Worm (Caenorhabditis elegans): ENCODE results near the gene T27E4.7.

The T27E4.7 gene

ce11 chrV:9076273-9076672 lies at the start of gene T27E4.7:
T27E4.7 (minus strand) TSS chrV:9076322.
- TF ChIP-seq tbx-11 (GFP tag; IDR thresholded peaks at IDR 0.05) = no peak
- no peak for TF ChIP-seq scrt-1 (GFP tag; IDR thresholded peaks at IDR 0.05)
- TF ChIP-seq B0310.2 (tag; optimal IDR thresholded peaks at IDR 0.05) = no peak
- no peak for TF ChIP-seq sea-1 (GFP tag; conservative IDR thresholded peaks at IDR 0.05)
- no peak for TF ChIP-seq ama-1 (optimal IDR thresholded peaks at IDR 0.05)
- TF ChIP-seq flt-1 (GFP tag; IDR thresholded peaks at IDR 0.05) = no peak
- no peak for TF ChIP-seq hmbx-1 (tag; optimal IDR thresholded peaks at IDR 0.05)
- no peak for TF ChIP-seq tra-4 (tag; optimal IDR thresholded peaks at IDR 0.05)
- no peak for TF ChIP-seq ceh-13 (GFP tag; optimal IDR thresholded peaks at IDR 0.05)
- no peak for TF ChIP-seq hmg-4 (GFP tag; optimal IDR thresholded peaks at IDR 0.05)
- no peak for TF ChIP-seq ceh-36 (tag; optimal IDR thresholded peaks at IDR 0.05)
- TF ChIP-seq aly-1 (tag; optimal IDR thresholded peaks at IDR 0.05) = no peak
- no peak for TF ChIP-seq F13C5.2 (tag; optimal IDR thresholded peaks at IDR 0.05)
- TF ChIP-seq hnd-1 (tag; optimal IDR thresholded peaks at IDR 0.05) = no peak
- no peak for TF ChIP-seq ets-7 (tag; optimal IDR thresholded peaks at IDR 0.05)
- no peak for TF ChIP-seq pes-1 (GFP tag; IDR thresholded peaks at IDR 0.05)

- TF ChIP-seq ets-7 (tag; optimal IDR thresholded peaks at IDR 0.05) (no peak), ama-1 (optimal IDR thresholded peaks at IDR 0.05) (no peak), F13C5.2 (tag; optimal IDR thresholded peaks at IDR 0.05) (no peak), hmbx-1 (tag; optimal IDR thresholded peaks at IDR 0.05) (no peak), tbx-37 (GFP tag; conservative IDR thresholded peaks at IDR 0.05) (no peak), ceh-36 (tag; optimal IDR thresholded peaks at IDR 0.05) (no peak), hmg-4 (GFP tag; optimal IDR thresholded peaks at IDR 0.05) (no peak)
Observed at ce11 chrV:9125345-9125744, 49.2 kb upstream of the T27E4.7 start, which contains the start of gene F21C10.5. F21C10.5 (plus strand) TSS chrV:9125645.

ce11 chrV:9124180-9124579 lies 48.1 kb upstream of the T27E4.7 start, which contains the start of gene F21C10.6:
F21C10.6 (plus strand) TSS chrV:9124480.
- TF ChIP-seq hnd-1 (tag; optimal IDR thresholded peaks at IDR 0.05) (no peak), aly-1 (tag; optimal IDR thresholded peaks at IDR 0.05) (no peak), scrt-1 (GFP tag; IDR thresholded peaks at IDR 0.05) (no peak), ama-1 (optimal IDR thresholded peaks at IDR 0.05) (no peak), F13C5.2 (tag; optimal IDR thresholded peaks at IDR 0.05) (no peak), tra-4 (tag; optimal IDR thresholded peaks at IDR 0.05) (no peak), pes-1 (GFP tag; IDR thresholded peaks at IDR 0.05) (no peak), ceh-36 (tag; optimal IDR thresholded peaks at IDR 0.05) (no peak), ets-7 (tag; optimal IDR thresholded peaks at IDR 0.05) (no peak), ceh-13 (GFP tag; optimal IDR thresholded peaks at IDR 0.05) (no peak)

ce11 chrV:9123186-9123585 lies 47.1 kb upstream of the T27E4.7 start, which contains the start of gene F21C10.11:
F21C10.11 (plus strand) TSS chrV:9123486.
- no peak for TF ChIP-seq scrt-1 (GFP tag; IDR thresholded peaks at IDR 0.05)
- TF ChIP-seq F13C5.2 (tag; optimal IDR thresholded peaks at IDR 0.05) = no peak
- no peak for TF ChIP-seq pes-1 (GFP tag; IDR thresholded peaks at IDR 0.05)

ce11 chrV:9122004-9122403 lies 45.9 kb upstream of the T27E4.7 start, which contains the start of gene F21C10.13:
F21C10.13 (plus strand) TSS chrV:9122304.
- no peak for TF ChIP-seq flt-1 (GFP tag; IDR thresholded peaks at IDR 0.05)
- TF ChIP-seq hmg-4 (GFP tag; optimal IDR thresholded peaks at IDR 0.05) = no peak
- no peak for TF ChIP-seq F13C5.2 (tag; optimal IDR thresholded peaks at IDR 0.05)
- TF ChIP-seq B0310.2 (tag; optimal IDR thresholded peaks at IDR 0.05) = no peak
- TF ChIP-seq tbx-11 (GFP tag; IDR thresholded peaks at IDR 0.05) = no peak
- no peak for TF ChIP-seq sea-1 (GFP tag; conservative IDR thresholded peaks at IDR 0.05)
- no peak for TF ChIP-seq ets-7 (tag; optimal IDR thresholded peaks at IDR 0.05)
- TF ChIP-seq ceh-36 (tag; optimal IDR thresholded peaks at IDR 0.05) = no peak
- no peak for TF ChIP-seq hnd-1 (tag; optimal IDR thresholded peaks at IDR 0.05)
- TF ChIP-seq hmbx-1 (tag; optimal IDR thresholded peaks at IDR 0.05) = no peak
- no peak for TF ChIP-seq pes-1 (GFP tag; IDR thresholded peaks at IDR 0.05)
- TF ChIP-seq ceh-13 (GFP tag; optimal IDR thresholded peaks at IDR 0.05) = no peak
- TF ChIP-seq tra-4 (tag; optimal IDR thresholded peaks at IDR 0.05) = no peak
- no peak for TF ChIP-seq aly-1 (tag; optimal IDR thresholded peaks at IDR 0.05)
- TF ChIP-seq ama-1 (optimal IDR thresholded peaks at IDR 0.05) = no peak
- no peak for TF ChIP-seq scrt-1 (GFP tag; IDR thresholded peaks at IDR 0.05)
- TF ChIP-seq tbx-37 (GFP tag; conservative IDR thresholded peaks at IDR 0.05) = no peak

- TF ChIP-seq flt-1 (GFP tag; IDR thresholded peaks at IDR 0.05) (no peak), aly-1 (tag; optimal IDR thresholded peaks at IDR 0.05) (no peak), hmg-4 (GFP tag; optimal IDR thresholded peaks at IDR 0.05) (no peak), tra-4 (tag; optimal IDR thresholded peaks at IDR 0.05) (no peak), scrt-1 (GFP tag; IDR thresholded peaks at IDR 0.05) (no peak), ceh-36 (tag; optimal IDR thresholded peaks at IDR 0.05) (no peak), F13C5.2 (tag; optimal IDR thresholded peaks at IDR 0.05) (no peak), hmbx-1 (tag; optimal IDR thresholded peaks at IDR 0.05) (no peak), tbx-37 (GFP tag; conservative IDR thresholded peaks at IDR 0.05) (no peak), tbx-11 (GFP tag; IDR thresholded peaks at IDR 0.05) (no peak), ets-7 (tag; optimal IDR thresholded peaks at IDR 0.05) (no peak), hnd-1 (tag; optimal IDR thresholded peaks at IDR 0.05) (no peak), B0310.2 (tag; optimal IDR thresholded peaks at IDR 0.05) (no peak), pes-1 (GFP tag; IDR thresholded peaks at IDR 0.05) (no peak), ama-1 (optimal IDR thresholded peaks at IDR 0.05) (no peak), sea-1 (GFP tag; conservative IDR thresholded peaks at IDR 0.05) (no peak)
Observed at ce11 chrV:9112467-9112866, 36.3 kb upstream of the T27E4.7 start, which contains the start of gene F21C10.7. F21C10.7 (plus strand) TSS chrV:9112767.

- TF ChIP-seq hnd-1 (tag; optimal IDR thresholded peaks at IDR 0.05) (no peak), scrt-1 (GFP tag; IDR thresholded peaks at IDR 0.05) (no peak), ceh-13 (GFP tag; optimal IDR thresholded peaks at IDR 0.05) (no peak), sea-1 (GFP tag; conservative IDR thresholded peaks at IDR 0.05) (no peak), tra-4 (tag; optimal IDR thresholded peaks at IDR 0.05) (no peak), F13C5.2 (tag; optimal IDR thresholded peaks at IDR 0.05) (no peak), hmbx-1 (tag; optimal IDR thresholded peaks at IDR 0.05) (no peak), tbx-11 (GFP tag; IDR thresholded peaks at IDR 0.05) (no peak), pes-1 (GFP tag; IDR thresholded peaks at IDR 0.05) (no peak), aly-1 (tag; optimal IDR thresholded peaks at IDR 0.05) (no peak), flt-1 (GFP tag; IDR thresholded peaks at IDR 0.05) (no peak)
Observed at ce11 chrV:9111957-9112356, 35.8 kb upstream of the T27E4.7 start.
